Worm (Caenorhabditis elegans) whole organism, L2 larva: Measurements from ENCODE around the gene Y51A2D.21.

Source experiments
- C34F6.9 ChIP-seq: fragments of 150-350 bp; optimal IDR thresholded peaks from 2 replicates; lab custom pipeline; 2014; ENCODE audit warnings: missing biosample characterization, missing genetic modification characterization
- R02D3.7 ChIP-seq: fragments of 150-350 bp; optimal IDR thresholded peaks from 2 replicates; lab custom pipeline; 2014; ENCODE audit warnings: missing biosample characterization, missing genetic modification characterization
- Y55F3AM.14 ChIP-seq: fragments of 200-800 bp; sonication (Bioruptor generic); optimal IDR thresholded peaks from 2 replicates; lab custom pipeline; 2018; ENCODE audit warnings: mild to moderate bottlenecking, missing genetic modification characterization, missing compliant biosample characterization
- ZK546.5 ChIP-seq: sonication (generic microtip); optimal IDR thresholded peaks from 2 replicates; lab custom pipeline; 2017; ENCODE audit warnings: missing biosample characterization, missing genetic modification characterization
- alr-1 ChIP-seq: fragments of 150-350 bp; optimal IDR thresholded peaks from 2 replicates; lab custom pipeline; 2014; ENCODE audit warnings: missing biosample characterization, missing genetic modification characterization
- aly-2 ChIP-seq: fragments of 150-350 bp; optimal IDR thresholded peaks from 2 replicates; lab custom pipeline; 2014; ENCODE audit warnings: missing biosample characterization, missing genetic modification characterization
- blmp-1 ChIP-seq: sonication (generic microtip); optimal IDR thresholded peaks from 2 replicates; lab custom pipeline; 2017; ENCODE audit warnings: missing genetic modification characterization, mild to moderate bottlenecking, missing compliant biosample characterization, antibody characterized with exemption, moderate library complexity; ENCODE audit not compliant: insufficient read depth
- ceh-16 ChIP-seq: fragments of 150-350 bp; optimal IDR thresholded peaks from 2 replicates; lab custom pipeline; 2014; ENCODE audit warnings: missing biosample characterization, missing genetic modification characterization
- ceh-82 ChIP-seq: fragments of 150-350 bp; optimal IDR thresholded peaks from 2 replicates; lab custom pipeline; 2014; ENCODE audit warnings: missing biosample characterization, missing genetic modification characterization
- crh-2 ChIP-seq: sonication (generic microtip); optimal IDR thresholded peaks from 2 replicates; lab custom pipeline; 2017; ENCODE audit warnings: missing biosample characterization, missing genetic modification characterization
- egl-27 ChIP-seq: sonication (generic microtip); optimal IDR thresholded peaks from 3 replicates; lab custom pipeline; 2017; ENCODE audit warnings: missing biosample characterization, missing genetic modification reagents, missing genetic modification characterization
- elt-3 ChIP-seq: sonication (generic microtip); optimal IDR thresholded peaks from 2 replicates; lab custom pipeline; 2017; ENCODE audit warnings: missing biosample characterization, missing genetic modification characterization
- fos-1 ChIP-seq: fragments of 150-350 bp; optimal IDR thresholded peaks from 2 replicates; lab custom pipeline; 2014; ENCODE audit warnings: missing biosample characterization, missing genetic modification characterization
- lin-11 ChIP-seq: fragments of 150-350 bp; sonication (generic microtip); optimal IDR thresholded peaks from 2 replicates; lab custom pipeline; 2014; ENCODE audit warnings: missing biosample characterization, missing genetic modification characterization, inconsistent platforms, mixed read lengths
- lin-13 ChIP-seq: fragments of 150-350 bp; optimal IDR thresholded peaks from 2 replicates; lab custom pipeline; 2014; ENCODE audit warnings: missing biosample characterization, missing genetic modification reagents, missing genetic modification characterization
- lin-39 ChIP-seq: fragments of 150-350 bp; optimal IDR thresholded peaks from 2 replicates; lab custom pipeline; 2014; ENCODE audit warnings: missing biosample characterization, missing genetic modification reagents, missing genetic modification characterization
- lsy-2 ChIP-seq, 2 experiments: fragments of 150-350 bp in 1 of 2; sonication (generic microtip) in 1 of 2; optimal IDR thresholded peaks; 2 replicates each; lab custom pipeline; 2014 to 2017; ENCODE audit warnings: missing biosample characterization in 2 of 2, missing genetic modification characterization in 2 of 2
- mab-5 ChIP-seq: fragments of 150-350 bp; optimal IDR thresholded peaks from 2 replicates; lab custom pipeline; 2014; ENCODE audit warnings: missing biosample characterization, missing genetic modification characterization
- nhr-10 ChIP-seq: sonication (generic microtip); optimal IDR thresholded peaks from 2 replicates; lab custom pipeline; 2017; ENCODE audit warnings: missing biosample characterization, missing genetic modification characterization
- nhr-12 ChIP-seq: fragments of 150-350 bp; optimal IDR thresholded peaks from 2 replicates; lab custom pipeline; 2014; ENCODE audit warnings: missing biosample characterization, missing genetic modification characterization
- nhr-129 ChIP-seq: fragments of 150-350 bp; optimal IDR thresholded peaks from 2 replicates; lab custom pipeline; 2014; ENCODE audit warnings: missing biosample characterization, missing genetic modification characterization
- nhr-21 ChIP-seq: fragments of 150-350 bp; optimal IDR thresholded peaks from 2 replicates; lab custom pipeline; 2014; ENCODE audit warnings: missing biosample characterization, missing genetic modification characterization
- nhr-237 ChIP-seq: fragments of 150-350 bp; optimal IDR thresholded peaks from 2 replicates; lab custom pipeline; 2014; ENCODE audit warnings: missing biosample characterization, missing genetic modification characterization
- nhr-25 ChIP-seq: fragments of 150-350 bp; sonication (generic microtip); optimal IDR thresholded peaks from 3 replicates; lab custom pipeline; 2014; ENCODE audit warnings: missing biosample characterization, missing genetic modification characterization
- nhr-6 ChIP-seq: fragments of 150-350 bp; optimal IDR thresholded peaks from 2 replicates; lab custom pipeline; 2014; ENCODE audit warnings: missing biosample characterization, missing genetic modification characterization
- nhr-77 ChIP-seq: fragments of 150-350 bp; optimal IDR thresholded peaks from 2 replicates; lab custom pipeline; 2014; ENCODE audit warnings: missing biosample characterization, missing genetic modification characterization
- peb-1 ChIP-seq: fragments of 150-350 bp; optimal IDR thresholded peaks from 2 replicates; lab custom pipeline; 2014; ENCODE audit warnings: missing biosample characterization, missing genetic modification characterization
- sem-4 ChIP-seq: fragments of 150-350 bp; optimal IDR thresholded peaks from 2 replicates; lab custom pipeline; 2014; ENCODE audit warnings: missing biosample characterization, missing genetic modification reagents, missing genetic modification characterization
- skn-1 ChIP-seq: sonication (generic microtip); optimal IDR thresholded peaks from 2 replicates; lab custom pipeline; 2017; ENCODE audit warnings: missing biosample characterization, missing genetic modification characterization
- snpc-4 ChIP-seq: fragments of 150-350 bp; optimal IDR thresholded peaks from 2 replicates; lab custom pipeline; 2014; ENCODE audit warnings: missing biosample characterization, missing genetic modification characterization
- unc-55 ChIP-seq: fragments of 150-350 bp; sonication (generic microtip); optimal IDR thresholded peaks from 3 replicates; lab custom pipeline; 2014; ENCODE audit warnings: missing biosample characterization, missing genetic modification reagents, missing genetic modification characterization
- unc-62 ChIP-seq: fragments of 150-350 bp; optimal IDR thresholded peaks from 2 replicates; lab custom pipeline; 2014; ENCODE audit warnings: missing biosample characterization, missing genetic modification reagents, missing genetic modification characterization
- zag-1 ChIP-seq: fragments of 150-350 bp; optimal IDR thresholded peaks from 2 replicates; lab custom pipeline; 2014; ENCODE audit warnings: missing biosample characterization, missing genetic modification characterization
- ztf-1 ChIP-seq: fragments of 200-800 bp; sonication (Bioruptor generic); conservative IDR thresholded peaks from 2 replicates; pipeline ENCODE4 v1.3.6; 2022; ENCODE audit warnings: missing genetic modification characterization, missing compliant biosample characterization
- ztf-11 ChIP-seq: sonication (generic microtip); optimal IDR thresholded peaks from 2 replicates; lab custom pipeline; 2017; ENCODE audit warnings: missing biosample characterization, missing genetic modification characterization
- ztf-4 ChIP-seq: fragments of 150-350 bp; optimal IDR thresholded peaks from 2 replicates; lab custom pipeline; 2014; ENCODE audit warnings: missing biosample characterization, missing genetic modification characterization

Y51A2D.21 gene

DNA sequence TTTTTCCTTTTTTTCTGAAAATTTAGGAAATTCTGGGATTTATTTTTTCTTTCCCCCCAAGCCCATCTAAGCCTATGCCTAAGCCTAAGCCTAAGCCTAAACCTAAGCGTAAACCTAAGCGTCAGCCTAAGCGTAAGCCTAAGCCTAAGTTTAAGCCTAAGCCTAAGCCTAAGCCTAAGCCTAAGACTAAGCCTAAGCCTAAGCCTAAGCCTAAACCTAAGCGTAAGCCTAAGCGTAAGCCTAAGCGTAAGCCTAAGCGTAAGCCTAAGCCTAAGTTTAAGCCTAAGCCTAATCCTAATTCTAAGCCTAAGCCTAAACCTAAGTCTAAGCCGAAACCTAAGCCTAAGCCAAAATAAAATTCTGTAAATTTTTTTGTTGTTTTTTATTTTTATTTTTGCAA lies 16.3 kb downstream of the Y51A2D.21 start:
- TF ChIP-seq elt-3 (tag; lab: Kevin White, UChicago) (no peak), aly-2 (tag; lab: Kevin White, UChicago) (no peak), sem-4 (tag; lab: Kevin White, UChicago) (no peak), R02D3.7 (tag; lab: Kevin White, UChicago) (no peak), skn-1 (tag; lab: Kevin White, UChicago) (no peak), ztf-4 (no peak), unc-55 (GFP tag; lab: Kevin White, UChicago) (no peak), lin-39 (tag; lab: Kevin White, UChicago) (no peak), ztf-11 (tag; lab: Kevin White, UChicago) (no peak), crh-2 (no peak), ceh-82 (tag; lab: Kevin White, UChicago) (no peak), alr-1 (tag; lab: Kevin White, UChicago) (no peak), nhr-21 (tag; lab: Kevin White, UChicago) (no peak), snpc-4 (tag; lab: Kevin White, UChicago) (no peak), egl-27 (no peak)

DNA sequence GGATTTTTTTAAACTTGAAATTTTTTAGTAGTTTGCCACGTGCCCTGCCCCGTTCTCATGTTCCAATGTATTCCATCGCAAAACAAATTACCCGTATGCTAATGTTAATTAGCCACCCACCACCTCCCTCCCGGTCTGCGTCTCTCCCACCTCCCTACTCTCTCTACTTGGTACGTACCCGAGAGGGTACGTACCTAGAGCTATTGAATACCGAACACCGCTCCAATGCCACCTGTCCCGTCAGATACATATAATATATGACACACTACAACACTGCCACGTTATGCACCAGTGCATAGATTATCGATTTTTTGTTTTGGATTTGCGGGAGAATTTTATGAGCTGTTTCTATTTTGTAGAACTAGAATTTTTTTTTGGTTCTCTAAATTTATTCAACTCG lies 18.0 kb downstream of the Y51A2D.21 start:
- TF ChIP-seq ztf-11 (tag; lab: Kevin White, UChicago) (no peak), nhr-237 (tag; lab: Kevin White, UChicago) (no peak), nhr-25 (tag; lab: Kevin White, UChicago) (no peak), nhr-6 (tag; lab: Kevin White, UChicago) (no peak), alr-1 (tag; lab: Kevin White, UChicago) (no peak)

DNA sequence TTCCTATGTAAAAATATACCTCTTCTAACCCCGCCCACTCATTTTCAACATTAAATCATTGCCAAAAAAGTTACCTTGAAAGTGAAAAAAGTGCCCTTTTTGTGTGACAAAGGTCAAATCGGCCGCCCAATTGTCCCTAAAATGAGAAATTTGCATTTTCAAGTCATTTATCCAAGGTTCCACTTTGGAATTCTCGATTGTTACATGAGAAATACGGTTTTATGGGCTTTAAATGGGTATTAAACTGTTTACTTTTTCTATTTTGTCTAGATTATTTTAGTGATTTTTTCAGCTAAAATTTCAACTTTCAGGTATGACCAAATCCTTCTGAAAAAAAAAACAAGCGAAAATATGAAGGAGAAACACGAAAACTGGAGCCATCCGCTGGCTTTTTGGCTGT lies 20.8 kb downstream of the Y51A2D.21 start, which contains the start of gene grdn-1:
grdn-1 (plus strand) TSS at position 301 of the 400 bp plus-strand sequence.
- TF ChIP-seq peb-1 (tag; lab: Kevin White, UChicago) (no peak), nhr-25 (tag; lab: Kevin White, UChicago) (peak; percentile 6), ZK546.5 (no peak), nhr-6 (tag; lab: Kevin White, UChicago) (no peak), ceh-16 (tag; lab: Kevin White, UChicago) (no peak), zag-1 (tag; lab: Kevin White, UChicago) (no peak)

- TF ChIP-seq nhr-12 = no peak
- TF ChIP-seq, all 48 proteins: peak for 0
These were observed 24.6 kb downstream of the Y51A2D.21 start for ce11 chrV:18596240-18596639.

DNA sequence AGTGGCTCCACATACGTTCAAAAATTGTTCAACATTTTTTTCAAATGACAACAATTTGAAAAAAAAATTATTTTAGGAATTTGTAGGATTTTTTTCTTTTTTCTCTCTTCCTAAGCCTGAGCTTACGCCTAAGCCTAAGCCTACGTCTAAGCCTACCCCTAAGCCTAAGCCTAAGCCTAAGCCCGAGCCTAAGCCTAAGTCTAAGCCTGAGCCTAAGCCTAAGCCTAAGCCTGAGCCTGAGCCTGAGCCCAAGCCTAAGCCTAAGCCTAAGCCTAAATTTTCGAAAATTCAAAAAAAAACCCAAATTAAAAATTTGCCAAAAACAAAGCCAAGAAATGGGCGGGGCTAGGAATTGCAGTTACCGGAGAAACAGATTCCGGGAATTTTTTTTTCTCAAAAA lies 26.1 kb downstream of the Y51A2D.21 start:
- TF ChIP-seq C34F6.9 (tag; lab: Kevin White, UChicago) = no peak
- no peak for TF ChIP-seq nhr-129 (tag; lab: Kevin White, UChicago)
- TF ChIP-seq mab-5 (tag; lab: Kevin White, UChicago) = no peak
- TF ChIP-seq fos-1 (tag; lab: Kevin White, UChicago) = no peak
- no peak for TF ChIP-seq nhr-6 (tag; lab: Kevin White, UChicago)
- TF ChIP-seq sem-4 (tag; lab: Kevin White, UChicago) = no peak
- TF ChIP-seq blmp-1 (tag; lab: Kevin White, UChicago) = no peak
- no peak for TF ChIP-seq ceh-16 (tag; lab: Kevin White, UChicago)
- TF ChIP-seq unc-62 (GFP tag; lab: Kevin White, UChicago) = no peak
- TF ChIP-seq alr-1 (tag; lab: Kevin White, UChicago) = no peak
- TF ChIP-seq lsy-2 (tag; optimal IDR thresholded peaks at IDR 0.05; lab: Kevin White, UChicago) = no peak
- no peak for TF ChIP-seq nhr-77 (tag; lab: Kevin White, UChicago)
- TF ChIP-seq lin-39 (tag; lab: Kevin White, UChicago) = no peak
- TF ChIP-seq ztf-1 (GFP tag; lab: Robert Waterston, UW) = no peak
- no peak for TF ChIP-seq ztf-4
- TF ChIP-seq, all 48 proteins: peak for 0

DNA sequence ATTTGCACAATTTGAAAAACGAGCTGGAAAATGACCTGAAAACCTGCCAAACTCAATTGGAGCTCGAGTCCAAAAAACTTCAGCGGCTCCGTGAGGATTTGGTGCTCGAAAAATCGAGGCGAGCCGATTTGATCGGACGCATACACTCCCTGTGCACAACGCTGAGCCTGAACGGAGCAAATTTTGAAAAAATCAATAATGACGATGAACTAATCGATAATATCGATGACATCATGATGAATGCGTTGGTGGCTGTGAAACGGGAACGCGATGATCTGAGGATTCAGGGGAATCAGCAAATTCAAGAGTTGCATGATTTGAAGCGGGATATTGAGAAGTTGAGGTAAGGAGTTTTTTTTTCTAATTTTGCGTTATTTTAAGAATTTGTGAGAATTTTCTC lies 33.9 kb downstream of the Y51A2D.21 start:
- TF ChIP-seq unc-55 (GFP tag; lab: Kevin White, UChicago) (no peak), Y55F3AM.14 (GFP tag; lab: Kevin White, UChicago) (no peak), lin-11 (tag; lab: Kevin White, UChicago) (no peak), nhr-10 (no peak), nhr-129 (tag; lab: Kevin White, UChicago) (no peak), aly-2 (tag; lab: Kevin White, UChicago) (no peak), ceh-82 (tag; lab: Kevin White, UChicago) (no peak), lsy-2 (tag; optimal IDR thresholded peaks at IDR 0.05; lab: Kevin White, UChicago) (no peak), lin-13 (GFP tag; lab: Kevin White, UChicago) (no peak), C34F6.9 (tag; lab: Kevin White, UChicago) (no peak), fos-1 (tag; lab: Kevin White, UChicago) (no peak)
- TF ChIP-seq, all 48 proteins: peak for 0
